Worm (Caenorhabditis elegans) whole organism, L4 larva: Measurements from ENCODE around the gene C07D8.6.
"Not testable (repeated sequence)": the region's sequence is repeated elsewhere in the genome, so short reads cannot be mapped to it uniquely, and the experiment has no call there.

Experiments
- F26F4.8 ChIP-seq: fragments of 200-800 bp; sonication (Bioruptor generic); conservative IDR thresholded peaks from 2 replicates; pipeline ENCODE4 v1.3.6; 2022; ENCODE audit warnings: missing genetic modification characterization, missing compliant biosample characterization
- F37D6.2 ChIP-seq: sonication (generic microtip); optimal IDR thresholded peaks from 2 replicates; lab custom pipeline; 2016; ENCODE audit warnings: mild to moderate bottlenecking, missing genetic modification characterization, missing compliant biosample characterization
- F49E8.2 ChIP-seq: sonication (generic microtip); optimal IDR thresholded peaks from 2 replicates; lab custom pipeline; 2016; ENCODE audit warnings: missing compliant biosample characterization, mild to moderate bottlenecking, missing genetic modification characterization, borderline replicate concordance
- Y105C5A.15 ChIP-seq: fragments of 200-800 bp; sonication (Bioruptor generic); IDR thresholded peaks from 2 replicates; pipeline ENCODE4 v1.3.6; 2022; ENCODE audit warnings: missing genetic modification characterization, missing compliant biosample characterization
- Y75B8A.6 ChIP-seq: fragments of 200-800 bp; sonication (Bioruptor generic); IDR thresholded peaks from 2 replicates; pipeline ENCODE4 v1.3.6; 2022; ENCODE audit warnings: missing genetic modification reagents, missing genetic modification characterization, missing compliant biosample characterization
- aha-1 ChIP-seq: fragments of 150-350 bp; peaks from one replicate; lab custom pipeline; 2014; ENCODE audit warnings: missing biosample characterization, missing genetic modification characterization
- aly-2 ChIP-seq: sonication (generic microtip); optimal IDR thresholded peaks from 2 replicates; lab custom pipeline; 2018; ENCODE audit warnings: missing biosample characterization, missing genetic modification characterization
- arid-1 ChIP-seq: fragments of 200-800 bp; sonication (Bioruptor generic); conservative IDR thresholded peaks from 2 replicates; pipeline ENCODE4 v1.3.6; 2022; ENCODE audit warnings: missing genetic modification reagents, missing genetic modification characterization, missing compliant biosample characterization
- attf-4 ChIP-seq: sonication (generic microtip); optimal IDR thresholded peaks from 3 replicates; lab custom pipeline; 2017; ENCODE audit warnings: missing biosample characterization, missing genetic modification characterization
- ceh-20 ChIP-seq: fragments of 200-800 bp; sonication (Bioruptor generic); IDR thresholded peaks from 2 replicates; pipeline ENCODE4 v1.3.6; 2022; ENCODE audit warnings: missing genetic modification reagents, missing genetic modification characterization, missing compliant biosample characterization
- ceh-28 ChIP-seq: fragments of 150-350 bp; optimal IDR thresholded peaks from 2 replicates; lab custom pipeline; 2014; ENCODE audit warnings: missing biosample characterization, missing genetic modification reagents, missing genetic modification characterization
- ceh-82 ChIP-seq: sonication (generic microtip); optimal IDR thresholded peaks from 2 replicates; lab custom pipeline; 2017; ENCODE audit warnings: missing biosample characterization, missing genetic modification characterization
- ces-1 ChIP-seq: fragments of 150-350 bp; sonication (generic microtip); optimal IDR thresholded peaks from 4 replicates; lab custom pipeline; 2014; ENCODE audit warnings: missing biosample characterization, missing genetic modification reagents, missing genetic modification characterization
- ctbp-1 ChIP-seq: fragments of 200-800 bp; sonication (Bioruptor generic); IDR thresholded peaks from 2 replicates; pipeline ENCODE4 v1.3.6; 2022; ENCODE audit warnings: missing genetic modification reagents, missing genetic modification characterization, missing compliant biosample characterization
- daf-12 ChIP-seq: fragments of 150-350 bp; optimal IDR thresholded peaks from 2 replicates; lab custom pipeline; 2014; ENCODE audit warnings: missing biosample characterization, missing genetic modification reagents, missing genetic modification characterization
- daf-16 ChIP-seq, 3 experiments: sonication (generic microtip); optimal IDR thresholded peaks; 2 replicates each; lab custom pipeline; 2016 to 2017; ENCODE audit warnings: missing genetic modification characterization in 3 of 3, missing genetic modification reagents in 3 of 3, mild to moderate bottlenecking in 2 of 3, missing compliant biosample characterization in 2 of 3, missing biosample characterization in 1 of 3, moderate library complexity in 1 of 3
- daf-19 ChIP-seq: fragments of 200-800 bp; sonication (Bioruptor generic); conservative IDR thresholded peaks from 2 replicates; pipeline ENCODE4 v1.3.6; 2022; ENCODE audit warnings: missing genetic modification characterization, missing compliant biosample characterization
- daf-8 ChIP-seq: fragments of 200-800 bp; sonication (Bioruptor generic); IDR thresholded peaks from 2 replicates; pipeline ENCODE4 v1.3.6; 2022; ENCODE audit warnings: missing genetic modification characterization, missing compliant biosample characterization
- dmd-8 ChIP-seq: fragments of 200-800 bp; sonication (Bioruptor generic); IDR thresholded peaks from 2 replicates; pipeline ENCODE4 v1.3.6; 2022; ENCODE audit warnings: missing genetic modification characterization, missing compliant biosample characterization
- dve-1 ChIP-seq: sonication (generic microtip); optimal IDR thresholded peaks from 2 replicates; lab custom pipeline; 2017; ENCODE audit warnings: antibody characterized with exemption, mild to moderate bottlenecking, missing genetic modification characterization, missing compliant biosample characterization; ENCODE audit not compliant: insufficient read depth
- egl-27 ChIP-seq: sonication (generic microtip); optimal IDR thresholded peaks from 3 replicates; lab custom pipeline; 2017; ENCODE audit warnings: missing biosample characterization, missing genetic modification reagents, missing genetic modification characterization
- lim-7 ChIP-seq: fragments of 200-800 bp; sonication (Bioruptor generic); IDR thresholded peaks from 2 replicates; pipeline ENCODE4 v1.3.6; 2022; ENCODE audit warnings: missing genetic modification characterization, missing compliant biosample characterization
- lin-38 ChIP-seq: fragments of 200-800 bp; sonication (Bioruptor generic); IDR thresholded peaks from 2 replicates; pipeline ENCODE4 v1.3.6; 2022; ENCODE audit warnings: missing genetic modification reagents, missing genetic modification characterization, missing compliant biosample characterization
- lin-39 ChIP-seq: fragments of 150-350 bp; optimal IDR thresholded peaks from 2 replicates; lab custom pipeline; 2014; ENCODE audit warnings: missing biosample characterization, missing genetic modification reagents, missing genetic modification characterization
- madf-5 ChIP-seq, 2 experiments: fragments of 200-800 bp; sonication (Bioruptor generic); IDR thresholded peaks; 2 replicates each; pipeline ENCODE4 v1.3.6; 2022; ENCODE audit warnings: missing compliant biosample characterization in 2 of 2, missing genetic modification characterization in 2 of 2
- mdt-29 ChIP-seq: fragments of 200-800 bp; sonication (Bioruptor generic); IDR thresholded peaks from 2 replicates; pipeline ENCODE4 v1.3.6; 2022; ENCODE audit warnings: missing genetic modification reagents, missing genetic modification characterization, missing compliant biosample characterization
- nhr-237 ChIP-seq: sonication (generic microtip); optimal IDR thresholded peaks from 2 replicates; lab custom pipeline; 2017; ENCODE audit warnings: missing biosample characterization, missing genetic modification characterization
- nhr-25 ChIP-seq: sonication (generic microtip); optimal IDR thresholded peaks from 2 replicates; lab custom pipeline; 2017; ENCODE audit warnings: missing genetic modification characterization, mild to moderate bottlenecking, missing compliant biosample characterization, antibody characterized with exemption, moderate library complexity, borderline replicate concordance; ENCODE audit not compliant: insufficient read depth
- nhr-28 ChIP-seq: fragments of 150-350 bp; optimal IDR thresholded peaks from 2 replicates; lab custom pipeline; 2014; ENCODE audit warnings: missing biosample characterization, missing genetic modification characterization
- nhr-42 ChIP-seq: fragments of 200-800 bp; sonication (Bioruptor generic); IDR thresholded peaks from 2 replicates; pipeline ENCODE4 v1.3.6; 2022; ENCODE audit warnings: missing genetic modification characterization, missing compliant biosample characterization
- nhr-6 ChIP-seq: fragments of 150-350 bp; optimal IDR thresholded peaks from 2 replicates; lab custom pipeline; 2014; ENCODE audit warnings: missing biosample characterization, missing genetic modification characterization
- pha-4 ChIP-seq, 2 experiments: fragments of 150-350 bp in 1 of 2; fragments of 200-800 bp in 1 of 2; sonication (Bioruptor generic) in 1 of 2; IDR thresholded peaks in 1 of 2; optimal IDR thresholded peaks in 1 of 2; 2 replicates each; pipeline versions ENCODE4 v1.3.6 to Lab custom; 2014 to 2022; ENCODE audit warnings: missing genetic modification characterization in 2 of 2, missing genetic modification reagents in 2 of 2, missing biosample characterization in 1 of 2, missing compliant biosample characterization in 1 of 2
- php-3 ChIP-seq: fragments of 200-800 bp; sonication (Bioruptor generic); IDR thresholded peaks from 2 replicates; pipeline ENCODE4 v1.3.6; 2022; ENCODE audit warnings: missing genetic modification reagents, missing genetic modification characterization, missing compliant biosample characterization
- skn-1 ChIP-seq: fragments of 150-350 bp; optimal IDR thresholded peaks from 2 replicates; lab custom pipeline; 2014; ENCODE audit warnings: missing biosample characterization, missing genetic modification characterization
- spr-1 ChIP-seq: sonication (generic microtip); optimal IDR thresholded peaks from 2 replicates; lab custom pipeline; 2016; ENCODE audit warnings: mild to moderate bottlenecking, missing genetic modification characterization, missing compliant biosample characterization
- tag-97 ChIP-seq: fragments of 200-800 bp; sonication (Bioruptor generic); IDR thresholded peaks from 2 replicates; pipeline ENCODE4 v1.3.6; 2022; ENCODE audit warnings: missing genetic modification characterization, missing compliant biosample characterization
- tra-1 ChIP-seq: fragments of 200-800 bp; sonication (Bioruptor generic); IDR thresholded peaks from 2 replicates; pipeline ENCODE4 v1.3.6; 2022; ENCODE audit warnings: missing genetic modification reagents, missing genetic modification characterization, missing compliant biosample characterization
- unc-39 ChIP-seq: sonication (generic microtip); optimal IDR thresholded peaks from 2 replicates; lab custom pipeline; 2017; ENCODE audit warnings: missing biosample characterization, missing genetic modification characterization
- vab-7 ChIP-seq: fragments of 200-800 bp; sonication (Bioruptor generic); IDR thresholded peaks from 2 replicates; pipeline ENCODE4 v1.3.6; 2022; ENCODE audit warnings: missing genetic modification reagents, missing genetic modification characterization, missing compliant biosample characterization
- zag-1 ChIP-seq: fragments of 150-350 bp; optimal IDR thresholded peaks from 2 replicates; lab custom pipeline; 2014; ENCODE audit warnings: missing biosample characterization, missing genetic modification characterization
- zfp-3 ChIP-seq: fragments of 200-800 bp; sonication (Bioruptor generic); conservative IDR thresholded peaks from 2 replicates; pipeline ENCODE4 v1.3.6; 2022; ENCODE audit warnings: missing genetic modification reagents, missing genetic modification characterization, missing compliant biosample characterization

C07D8.6 gene

DNA sequence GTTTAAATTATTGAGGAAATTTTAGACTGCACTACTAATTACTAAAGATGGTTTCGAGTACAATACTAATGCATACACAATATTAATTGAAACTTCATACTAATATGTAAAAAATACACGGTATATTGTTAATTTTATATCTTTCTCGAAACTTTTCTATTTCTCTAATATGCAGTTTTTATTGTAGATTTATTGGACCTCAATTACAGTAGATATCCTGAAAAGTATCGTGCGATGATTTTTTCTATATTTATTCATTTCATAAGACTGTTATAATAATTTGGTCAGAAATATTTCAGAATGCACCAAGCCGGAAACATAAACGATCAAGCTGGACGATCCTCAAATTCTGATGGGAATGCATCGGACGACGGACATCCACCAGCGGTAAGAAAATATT, 2.4 kb downstream of the C07D8.6 start, which contains the start of gene C07D8.5 (continued):
- TF ChIP-seq F49E8.2 (tag; lab: Kevin White, UChicago) (no peak), ceh-28 (tag; lab: Kevin White, UChicago) (no peak), lin-39 (tag; lab: Kevin White, UChicago) (no peak), Y105C5A.15 (GFP tag; lab: Robert Waterston, UW) (no peak), ceh-82 (no peak), dmd-8 (no peak)
- TF ChIP-seq, all 104 proteins: peak for 0

DNA sequence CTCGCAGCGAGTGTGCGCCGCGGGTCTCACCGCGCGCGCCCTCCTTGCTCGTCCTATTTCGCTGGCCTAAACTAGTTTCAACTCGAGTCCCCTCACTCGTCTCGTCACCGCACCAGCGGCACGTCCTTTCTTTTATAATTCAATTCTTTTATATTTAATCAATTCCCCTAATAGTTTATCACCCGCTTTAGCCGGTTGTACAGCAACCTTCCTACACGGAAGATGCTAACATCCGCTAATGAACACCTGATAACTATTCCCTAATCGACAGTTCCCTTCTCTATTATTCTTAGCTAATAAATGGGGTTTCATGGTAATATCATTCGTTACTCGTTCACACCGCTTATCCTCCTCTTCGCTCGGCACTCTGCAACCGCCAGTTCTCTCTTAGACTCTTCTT, 24.0 kb downstream of the C07D8.6 start, which contains the start of gene C56G3.2:
Gene C56G3.2, plus strand, starts transcription at position 301 of the 400 bp plus-strand sequence.
- not testable (repeated sequence) for TF ChIP-seq skn-1 (tag; lab: Kevin White, UChicago); F37D6.2; tra-1 (GFP tag; lab: Robert Waterston, UW)

ce11 chrX:7369770-7370169, 28.5 kb downstream of the C07D8.6 start:
- TF ChIP-seq egl-27 (no peak), nhr-237 (no peak), spr-1 (tag; lab: Kevin White, UChicago) (no peak), daf-19 (no peak), ceh-20 (GFP tag; lab: Robert Waterston, UW) (no peak)

DNA sequence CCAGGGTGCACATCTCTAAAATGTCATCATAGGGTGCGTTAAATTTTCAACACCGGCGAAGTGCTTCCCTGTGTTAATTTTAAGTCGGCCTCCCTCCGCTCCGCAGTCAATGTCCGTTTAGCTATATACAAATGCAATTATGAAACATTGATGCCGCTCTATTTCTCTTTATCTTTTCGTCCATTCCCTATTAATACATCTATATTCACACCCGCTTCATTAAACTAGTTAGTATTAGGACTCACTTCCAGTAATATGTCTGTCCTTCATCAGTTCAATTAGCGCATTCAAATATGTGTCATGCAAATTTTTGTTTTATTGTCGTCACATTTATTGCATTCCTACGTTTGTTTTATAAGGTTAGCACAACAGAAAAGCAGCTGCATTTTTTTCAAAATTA, 30.6 kb downstream of the C07D8.6 start:
- TF ChIP-seq aly-2 (tag; lab: Kevin White, UChicago) = no peak
- no peak for TF ChIP-seq attf-4 (tag; lab: Kevin White, UChicago)
- TF ChIP-seq pha-4 (GFP tag; IDR thresholded peaks at IDR 0.05; lab: Robert Waterston, UW) = no peak
- no peak for TF ChIP-seq pha-4 (tag; optimal IDR thresholded peaks at IDR 0.05; lab: Kevin White, UChicago)
- TF ChIP-seq daf-19 = no peak
- no peak for TF ChIP-seq tag-97
- no peak for TF ChIP-seq F26F4.8 (GFP tag; lab: Robert Waterston, UW)
- no peak for TF ChIP-seq nhr-25
- no peak for TF ChIP-seq mdt-29
- no peak for TF ChIP-seq daf-12 (tag; lab: Kevin White, UChicago)
- no peak for TF ChIP-seq ctbp-1
- TF ChIP-seq dve-1 = no peak
- TF ChIP-seq daf-8 (GFP tag; lab: Robert Waterston, UW) = no peak

DNA sequence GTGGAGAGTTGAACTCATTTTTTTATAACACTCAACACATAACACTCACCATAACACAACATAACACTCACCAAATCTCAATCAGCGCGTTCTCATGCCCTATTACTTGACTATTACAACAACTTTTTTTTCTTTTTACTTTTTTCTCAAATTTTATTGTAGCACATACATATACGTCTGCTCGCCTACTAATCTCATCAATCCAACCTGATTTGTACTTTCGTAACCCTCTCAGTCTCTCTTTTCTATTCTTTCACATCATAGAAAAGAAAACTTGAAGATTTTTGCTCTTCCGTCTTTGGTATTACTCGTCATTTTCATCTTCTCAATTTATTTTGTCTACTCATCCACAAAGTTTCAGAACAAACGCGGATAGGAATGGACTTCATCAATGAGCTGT, 35.6 kb downstream of the C07D8.6 start, which contains the start of gene npr-8:
Gene npr-8, plus strand, starts transcription at position 362 of the 400 bp plus-strand sequence.
- TF ChIP-seq ces-1 (GFP tag; lab: Kevin White, UChicago) = peak; percentile 53
- TF ChIP-seq lim-7 = no peak

DNA sequence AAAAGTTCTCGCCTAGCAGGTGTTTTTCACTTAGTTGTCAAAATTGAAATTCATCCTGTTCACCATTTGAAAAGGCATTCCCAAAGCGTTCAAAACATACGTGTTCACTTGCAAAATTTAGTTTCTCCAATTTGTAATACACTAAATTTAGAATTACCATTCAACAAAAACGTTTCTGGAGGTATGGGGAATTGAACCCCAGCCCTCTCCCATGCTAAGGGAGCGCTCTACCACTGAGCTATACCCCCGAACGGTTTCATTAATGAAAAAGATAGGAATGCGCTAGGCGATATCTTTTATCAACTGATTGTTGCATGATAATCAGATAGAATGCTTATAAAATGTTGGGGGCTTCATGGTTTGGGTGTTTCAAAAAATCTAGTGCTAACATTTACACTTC, 37.3 kb downstream of the C07D8.6 start:
- no peak for TF ChIP-seq php-3
- TF ChIP-seq lim-7 = no peak
- no peak for TF ChIP-seq aly-2 (tag; lab: Kevin White, UChicago)
- no peak for TF ChIP-seq zfp-3 (GFP tag; lab: Robert Waterston, UW)
- peak; percentile 50; the same call in 1 of the 2 replicates for TF ChIP-seq ctbp-1
- TF ChIP-seq daf-8 (GFP tag; lab: Robert Waterston, UW) = no peak
- no peak for TF ChIP-seq nhr-6 (tag; lab: Kevin White, UChicago)
- peak in 1 of 2 experiments; percentile 74 for TF ChIP-seq daf-16 (GFP tag; optimal IDR thresholded peaks at IDR 0.05; lab: Kevin White, UChicago)
- TF ChIP-seq daf-16 (tag; optimal IDR thresholded peaks at IDR 0.05; lab: Kevin White, UChicago) = no peak
- 0 out of 4 replicates have a peak, but pooled peaks of 1 of the 2 experiments have one; percentile 46 for TF ChIP-seq madf-5 (GFP tag; IDR thresholded peaks at IDR 0.05; lab: Robert Waterston, UW)
- TF ChIP-seq lin-38 (GFP tag; lab: Robert Waterston, UW) = no peak
- peak; percentile 49; the same call in 1 of the 2 replicates for TF ChIP-seq pha-4 (GFP tag; IDR thresholded peaks at IDR 0.05; lab: Robert Waterston, UW)
- no peak for TF ChIP-seq pha-4 (tag; optimal IDR thresholded peaks at IDR 0.05; lab: Kevin White, UChicago)
- TF ChIP-seq unc-39 (tag; lab: Kevin White, UChicago) = no peak
- TF ChIP-seq zag-1 (tag; lab: Kevin White, UChicago) = no peak
- TF ChIP-seq Y75B8A.6 = no peak
- peak; percentile 9 for TF ChIP-seq F49E8.2 (tag; lab: Kevin White, UChicago)
- TF ChIP-seq F26F4.8 (GFP tag; lab: Robert Waterston, UW) = 0 out of 2 replicates have a peak, but pooled peaks have one; percentile 69
- TF ChIP-seq vab-7 (GFP tag; lab: Robert Waterston, UW) = peak; percentile 44; the same call in 1 of the 2 replicates
- TF ChIP-seq aha-1 (tag; lab: Kevin White, UChicago) = peak; percentile 94
- no peak for TF ChIP-seq nhr-42 (GFP tag; lab: Robert Waterston, UW)
- TF ChIP-seq nhr-28 (tag; lab: Kevin White, UChicago) = no peak
- TF ChIP-seq arid-1 (GFP tag; lab: Robert Waterston, UW) = peak; percentile 53; the same call in 1 of the 2 replicates
- 0 out of 2 replicates have a peak, but pooled peaks have one; percentile 22 for TF ChIP-seq tra-1 (GFP tag; lab: Robert Waterston, UW)
